Worm (Caenorhabditis elegans) whole organism, L4/young adult: ENCODE measurements around the gene T20B12.5.

Experiments
- dao-5 ChIP-seq: sonication (generic microtip); optimal IDR thresholded peaks from 2 replicates; lab custom pipeline; 2016; ENCODE audit warnings: missing genotype, missing genetic modification characterization, moderate library complexity, missing compliant biosample characterization
- him-1 ChIP-seq: sonication (generic microtip); optimal IDR thresholded peaks from 2 replicates; lab custom pipeline; 2016; ENCODE audit warnings: missing genotype, missing genetic modification reagents, missing genetic modification characterization, missing compliant biosample characterization

ce11 chrIII:7353871-7354270 is 13.0 kb downstream of the T20B12.5 start, which contains the start of gene F08F8.9:
- TF ChIP-seq him-1 (tag; lab: Kevin White, UChicago), result no peak
- no peak for TF ChIP-seq dao-5
